Worm (Caenorhabditis elegans): ENCODE results near the gene nhr-172.

nhr-172 gene

DNA sequence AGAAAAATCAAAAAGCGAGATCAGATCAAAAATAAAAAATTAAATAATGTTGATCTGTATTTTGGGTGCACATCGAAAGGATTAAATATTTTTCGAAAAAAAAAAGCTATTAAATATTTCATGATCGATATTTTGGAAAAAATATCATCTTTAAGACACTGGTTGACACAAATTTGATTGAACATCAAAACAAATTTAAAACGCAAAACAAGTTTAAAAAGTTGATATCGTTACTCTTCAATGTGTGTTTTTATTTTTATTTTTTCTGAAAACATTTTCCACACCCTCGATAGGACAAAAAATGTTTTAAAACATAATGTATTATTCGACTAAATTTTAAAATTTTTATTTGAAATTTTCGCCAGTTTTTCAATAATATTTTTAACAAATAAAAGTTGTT is 29.2 kb downstream of the nhr-172 start, which contains the start of gene C54F6.12:
Gene C54F6.12, minus strand, starts transcription at position 101 of the 400 bp plus-strand sequence.
- TF ChIP-seq nhr-76 (tag; optimal IDR thresholded peaks at IDR 0.05), result no peak
- no peak for TF ChIP-seq ceh-43 (GFP tag; optimal IDR thresholded peaks at IDR 0.05)
- TF ChIP-seq mab-5 (tag; optimal IDR thresholded peaks at IDR 0.05), result no peak
- no peak for TF ChIP-seq zip-8 (tag; optimal IDR thresholded peaks at IDR 0.05)
- TF ChIP-seq hlh-1 (tag; optimal IDR thresholded peaks at IDR 0.05), result no peak
- TF ChIP-seq lsy-2 (tag; optimal IDR thresholded peaks at IDR 0.05), result no peak
- no peak for TF ChIP-seq elt-3 (tag; optimal IDR thresholded peaks at IDR 0.05)
- TF ChIP-seq cnd-1 (tag; optimal IDR thresholded peaks at IDR 0.05), result no peak
- TF ChIP-seq ham-2 (GFP tag; optimal IDR thresholded peaks at IDR 0.05), result no peak
- TF ChIP-seq lin-13 (tag; optimal IDR thresholded peaks at IDR 0.05), result no peak
- TF ChIP-seq sem-2 (GFP tag; optimal IDR thresholded peaks at IDR 0.05), result no peak
- no peak for TF ChIP-seq ceh-83 (GFP tag; optimal IDR thresholded peaks at IDR 0.05)

DNA sequence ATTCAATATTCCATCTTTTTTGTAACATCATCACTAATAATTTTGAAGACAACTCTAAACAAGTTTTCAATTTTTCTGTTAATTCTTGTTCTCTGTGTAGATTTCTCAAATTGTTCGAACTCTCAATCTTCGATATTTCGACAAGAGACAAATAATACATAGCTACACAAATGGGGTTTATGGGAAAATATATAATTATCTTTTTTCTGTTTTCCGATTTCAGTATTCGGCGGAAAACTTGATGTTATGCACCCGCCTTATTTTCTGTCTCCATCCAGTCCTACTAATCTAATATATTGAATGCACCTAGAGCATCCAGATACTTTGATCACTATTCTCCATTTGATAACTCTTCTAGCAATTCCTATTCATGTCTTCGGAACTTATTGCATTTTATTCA is 30.2 kb downstream of the nhr-172 start, which contains the start of gene srh-268:
Gene srh-268, plus strand, starts transcription at position 301 of the 400 bp plus-strand sequence.
- TF ChIP-seq hlh-1 (tag; optimal IDR thresholded peaks at IDR 0.05) (no peak), nhr-76 (tag; optimal IDR thresholded peaks at IDR 0.05) (no peak), nhr-12 (tag; optimal IDR thresholded peaks at IDR 0.05) (no peak), bed-3 (GFP tag; optimal IDR thresholded peaks at IDR 0.05) (no peak), lin-32 (GFP tag; optimal IDR thresholded peaks at IDR 0.05) (no peak), ceh-39 (tag; optimal IDR thresholded peaks at IDR 0.05) (no peak), mab-5 (tag; optimal IDR thresholded peaks at IDR 0.05) (no peak), unc-62 (GFP tag; optimal IDR thresholded peaks at IDR 0.05) (no peak), ceh-43 (GFP tag; optimal IDR thresholded peaks at IDR 0.05) (no peak), lin-13 (tag; optimal IDR thresholded peaks at IDR 0.05) (no peak), tbx-8 (GFP tag; optimal IDR thresholded peaks at IDR 0.05) (no peak), nhr-28 (tag; optimal IDR thresholded peaks at IDR 0.05) (no peak), M03D4.4 (tag; optimal IDR thresholded peaks at IDR 0.05) (no peak), cnd-1 (tag; optimal IDR thresholded peaks at IDR 0.05) (no peak), nhr-237 (tag; optimal IDR thresholded peaks at IDR 0.05) (no peak), unc-120 (tag; optimal IDR thresholded peaks at IDR 0.05; ENCODE audit: poor library complexity, severe bottlenecking) (no peak)

DNA sequence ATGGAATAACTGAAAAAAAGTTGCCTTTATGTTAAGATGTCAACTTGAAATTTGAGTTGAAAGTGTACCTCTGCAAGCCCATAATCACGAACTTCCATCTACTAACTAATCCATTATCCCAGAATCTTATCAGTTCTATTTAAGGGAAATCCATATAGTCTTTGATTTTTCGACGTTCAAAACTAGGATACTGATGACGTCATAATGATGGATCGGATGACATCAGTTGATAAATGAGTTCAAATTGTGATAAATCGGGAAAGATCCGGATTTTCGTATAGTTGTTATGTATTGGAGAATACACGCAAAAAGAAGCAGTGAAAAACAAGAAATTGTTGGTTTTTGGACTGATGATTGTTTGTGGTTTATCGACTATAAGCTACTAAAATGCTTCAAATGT is 34.9 kb downstream of the nhr-172 start:
- peak; percentile 92 for TF ChIP-seq zip-8 (tag; optimal IDR thresholded peaks at IDR 0.05)
- TF ChIP-seq lin-13 (tag; optimal IDR thresholded peaks at IDR 0.05), result no peak

DNA sequence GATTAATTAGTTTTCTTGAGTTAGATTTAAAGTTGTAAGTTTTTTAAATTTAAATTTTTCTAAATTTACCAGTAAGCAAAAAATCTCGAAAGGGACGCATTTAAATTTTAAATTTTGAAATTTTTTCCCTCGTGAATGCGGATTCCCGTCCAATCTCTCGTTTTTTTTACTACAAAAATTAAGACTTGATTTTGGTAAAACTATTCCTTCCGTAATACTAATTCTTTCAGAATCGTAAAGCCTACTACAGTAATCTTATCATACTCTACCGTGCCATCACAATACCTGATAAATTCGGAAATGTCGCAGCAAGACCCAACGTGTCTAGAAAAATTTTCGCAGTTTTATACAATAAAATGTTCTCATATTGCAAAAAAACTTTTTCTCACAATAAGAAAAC is 36.4 kb downstream of the nhr-172 start, which contains the start of the genes C54F6.19 and nhx-3:
Gene C54F6.19, plus strand, starts transcription at position 301 of the 400 bp plus-strand sequence.
Gene nhx-3, minus strand, starts transcription at position 337 of the 400 bp plus-strand sequence.
- TF ChIP-seq pha-4 (tag; optimal IDR thresholded peaks at IDR 0.05) (no peak), tbx-8 (GFP tag; optimal IDR thresholded peaks at IDR 0.05) (no peak), nhr-76 (tag; optimal IDR thresholded peaks at IDR 0.05) (no peak), zip-8 (tag; optimal IDR thresholded peaks at IDR 0.05) (no peak), lin-32 (GFP tag; optimal IDR thresholded peaks at IDR 0.05) (no peak), mab-5 (tag; optimal IDR thresholded peaks at IDR 0.05) (no peak), nhr-2 (tag; optimal IDR thresholded peaks at IDR 0.05) (no peak), lin-13 (tag; optimal IDR thresholded peaks at IDR 0.05) (no peak), nhr-28 (tag; optimal IDR thresholded peaks at IDR 0.05) (no peak), ces-1 (GFP tag; optimal IDR thresholded peaks at IDR 0.05) (no peak), elt-1 (tag; optimal IDR thresholded peaks at IDR 0.05; ENCODE audit: borderline replicate concordance, insufficient read depth) (no peak), unc-62 (GFP tag; optimal IDR thresholded peaks at IDR 0.05) (no peak), mls-2 (tag; optimal IDR thresholded peaks at IDR 0.05) (no peak), nhr-12 (tag; optimal IDR thresholded peaks at IDR 0.05) (no peak), lsy-2 (tag; optimal IDR thresholded peaks at IDR 0.05) (no peak), unc-120 (tag; optimal IDR thresholded peaks at IDR 0.05; ENCODE audit: poor library complexity, severe bottlenecking) (no peak), ceh-83 (GFP tag; optimal IDR thresholded peaks at IDR 0.05) (no peak), ztf-11 (tag; optimal IDR thresholded peaks at IDR 0.05) (no peak), sem-2 (GFP tag; optimal IDR thresholded peaks at IDR 0.05) (no peak), ham-2 (GFP tag; optimal IDR thresholded peaks at IDR 0.05) (no peak)

DNA sequence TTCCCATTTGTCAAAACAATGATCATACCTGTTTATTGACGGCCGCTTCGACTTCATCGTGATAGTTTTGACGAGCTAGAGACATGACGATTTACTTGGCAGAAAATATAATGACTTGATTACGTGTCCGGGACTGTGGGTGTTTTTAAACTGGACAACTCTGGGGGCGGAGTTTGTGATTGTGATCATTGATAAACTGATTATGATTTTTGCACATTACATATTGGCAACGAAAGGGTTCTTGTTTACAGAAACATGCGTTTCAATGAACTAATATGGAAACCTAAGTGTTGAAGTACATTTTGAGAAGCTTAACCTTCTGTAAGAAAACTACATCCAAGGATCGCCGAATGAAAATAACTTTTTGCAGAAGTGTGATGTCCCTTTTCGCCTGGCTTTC is 38.7 kb downstream of the nhr-172 start, which contains the start of gene ftn-1:
Gene ftn-1, minus strand, starts transcription at position 101 of the 400 bp plus-strand sequence.
- TF ChIP-seq unc-62 (GFP tag; optimal IDR thresholded peaks at IDR 0.05) (no peak), blmp-1 (tag; optimal IDR thresholded peaks at IDR 0.05) (no peak), lin-32 (GFP tag; optimal IDR thresholded peaks at IDR 0.05) (no peak), unc-39 (tag; optimal IDR thresholded peaks at IDR 0.05) (no peak), ces-1 (GFP tag; optimal IDR thresholded peaks at IDR 0.05) (no peak), lsy-2 (tag; optimal IDR thresholded peaks at IDR 0.05) (no peak), M03D4.4 (tag; optimal IDR thresholded peaks at IDR 0.05) (no peak), ceh-83 (GFP tag; optimal IDR thresholded peaks at IDR 0.05) (no peak)

Data from whole organism, mixed stage, embryonic.